Worm (Caenorhabditis elegans) whole organism, L2 larva: ENCODE measurements around the gene glna-1.

Experiments used
- lin-11 ChIP-seq: fragments of 150-350 bp; sonication (generic microtip); optimal IDR thresholded peaks from 2 replicates; lab custom pipeline; 2014; ENCODE audit warnings: missing biosample characterization, missing genetic modification characterization, inconsistent platforms, mixed read lengths
- lsy-2 ChIP-seq, 2 experiments: fragments of 150-350 bp in 1 of 2; sonication (generic microtip) in 1 of 2; optimal IDR thresholded peaks; 2 replicates each; lab custom pipeline; 2014 to 2017; ENCODE audit warnings: missing biosample characterization in 2 of 2, missing genetic modification characterization in 2 of 2
- nhr-10 ChIP-seq: sonication (generic microtip); optimal IDR thresholded peaks from 2 replicates; lab custom pipeline; 2017; ENCODE audit warnings: missing biosample characterization, missing genetic modification characterization
- unc-39 ChIP-seq: fragments of 150-350 bp; optimal IDR thresholded peaks from 2 replicates; lab custom pipeline; 2014; ENCODE audit warnings: missing biosample characterization, missing genetic modification characterization
- ztf-4 ChIP-seq: fragments of 150-350 bp; optimal IDR thresholded peaks from 2 replicates; lab custom pipeline; 2014; ENCODE audit warnings: missing biosample characterization, missing genetic modification characterization

ce11 chrII:14779851-14780250, 46.5 kb upstream of the glna-1 start:
- TF ChIP-seq lin-11 (tag; lab: Kevin White, UChicago) (no peak), ztf-4 (tag; lab: Kevin White, UChicago) (no peak), unc-39 (tag; lab: Kevin White, UChicago) (no peak), lsy-2 (tag; optimal IDR thresholded peaks at IDR 0.05; lab: Kevin White, UChicago) (no peak), nhr-10 (tag; lab: Kevin White, UChicago) (no peak)
